Worm (Caenorhabditis elegans): ENCODE measurements around the gene M163.1.
A peak's percentile ranks its signal among the peaks of the same experiment; 100 is the strongest.

The M163.1 gene

DNA sequence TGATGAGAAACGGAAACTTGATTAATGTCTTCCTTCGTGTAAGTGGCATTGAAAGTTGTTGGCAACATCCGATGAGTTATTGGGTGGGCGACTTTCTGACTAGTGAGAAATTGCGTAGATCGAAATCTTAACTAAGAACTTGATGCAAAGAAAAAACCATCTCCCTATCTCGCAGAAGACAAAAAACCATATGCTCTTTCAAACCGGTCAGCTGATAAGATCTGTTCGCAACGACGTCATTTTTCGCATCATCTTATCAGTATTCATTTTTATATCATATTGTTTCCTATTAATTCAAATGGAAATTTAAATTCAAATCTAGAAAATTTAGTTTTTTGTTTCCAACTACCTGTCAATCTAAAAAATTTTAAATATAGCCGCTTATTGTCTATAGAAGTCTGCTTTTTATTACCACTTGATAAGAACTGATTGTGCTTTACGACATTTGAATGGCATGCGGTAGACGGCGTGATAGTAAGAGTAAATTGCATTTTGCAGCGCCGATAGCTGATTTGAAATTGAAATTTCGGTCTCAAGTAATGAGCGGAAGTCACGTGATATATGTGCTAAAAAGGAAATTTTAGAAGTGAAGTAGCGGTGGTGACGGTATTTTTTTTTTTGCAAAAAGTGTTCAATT lies 3.1 kb downstream of the M163.1 start (continued):
- TF ChIP-seq ama-1 (optimal IDR thresholded peaks at IDR 0.05), result no peak
- no peak for TF ChIP-seq ama-1 (GFP tag; optimal IDR thresholded peaks at IDR 0.05)
- no peak for TF ChIP-seq egrh-3 (GFP tag; IDR thresholded peaks at IDR 0.05)
- no peak for TF ChIP-seq xnd-1 (tag; optimal IDR thresholded peaks at IDR 0.05)
- TF ChIP-seq snpc-1.3 (tag; optimal IDR thresholded peaks at IDR 0.05; ENCODE audit: insufficient read depth), result no peak
- TF ChIP-seq ceh-79 (tag; optimal IDR thresholded peaks at IDR 0.05), result no peak
- TF ChIP-seq chd-7 (tag; optimal IDR thresholded peaks at IDR 0.05), result peak; percentile 69
- TF ChIP-seq aptf-2 (GFP tag; conservative IDR thresholded peaks at IDR 0.05), result no peak
- no peak for TF ChIP-seq nhr-27 (tag; optimal IDR thresholded peaks at IDR 0.05)
- no peak for TF ChIP-seq B0035.1 (tag; optimal IDR thresholded peaks at IDR 0.05)
- no peak for TF ChIP-seq akir-1 (GFP tag; optimal IDR thresholded peaks at IDR 0.05)
- TF ChIP-seq dpff-1 (tag; optimal IDR thresholded peaks at IDR 0.05), result no peak
- TF ChIP-seq tlf-1 (GFP tag; optimal IDR thresholded peaks at IDR 0.05), result peak; percentile 72
- TF ChIP-seq Y53F4B.3 (GFP tag; IDR thresholded peaks at IDR 0.05), result no peak

DNA sequence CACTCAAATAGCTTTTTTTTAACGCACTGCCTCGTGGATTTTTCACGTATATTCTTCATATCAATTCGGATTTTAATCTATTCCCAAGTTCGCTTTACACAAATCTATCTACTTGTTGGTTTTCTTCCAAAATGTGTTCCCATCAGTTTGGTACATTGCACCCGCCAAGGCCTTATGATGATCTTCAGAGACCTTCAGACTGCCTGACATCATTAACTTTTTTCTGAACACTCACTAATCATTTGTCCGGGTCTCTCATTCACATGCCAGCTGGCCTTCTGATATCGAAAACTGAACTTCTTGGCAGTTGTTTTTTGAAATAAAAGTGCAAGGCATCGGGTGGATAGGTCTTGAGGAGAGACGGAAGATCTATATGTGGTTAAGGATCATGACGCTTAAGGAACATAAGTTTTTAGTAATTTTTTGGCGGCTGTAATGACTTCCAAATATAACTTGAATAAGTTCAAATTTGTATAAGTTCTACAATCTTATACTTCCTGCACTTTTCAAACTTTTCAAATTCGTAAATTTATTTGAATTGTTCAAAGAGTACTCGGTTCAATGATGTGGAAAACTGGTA lies 3.7 kb downstream of the M163.1 start:
- TF ChIP-seq unc-62 (GFP tag; optimal IDR thresholded peaks at IDR 0.05) (peak; percentile 17), snpc-3.4 (tag; optimal IDR thresholded peaks at IDR 0.05) (no peak), gei-17 (GFP tag; optimal IDR thresholded peaks at IDR 0.05) (no peak), C17E4.6 (GFP tag; IDR thresholded peaks at IDR 0.05) (no peak)

DNA sequence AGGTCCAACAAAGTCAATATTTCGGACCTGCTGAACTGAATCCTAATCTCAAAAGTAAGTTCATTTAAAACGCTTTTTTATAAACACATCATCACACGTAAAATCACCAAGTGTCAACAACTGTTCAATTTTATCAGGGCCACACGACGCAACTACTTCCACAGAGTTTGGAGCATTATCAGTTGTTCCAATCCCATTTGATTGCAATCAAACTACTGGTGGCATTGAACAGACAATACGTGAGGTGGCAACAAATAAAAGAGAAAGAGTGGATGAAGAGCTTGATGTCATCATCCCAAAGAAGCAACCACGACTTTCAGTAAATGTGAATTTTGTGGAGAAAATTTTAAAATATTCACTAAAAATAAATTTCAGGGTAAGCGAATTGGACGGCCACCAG lies 7.1 kb downstream of the M163.1 start:
- TF ChIP-seq pbrm-1 (GFP tag; IDR thresholded peaks at IDR 0.05) (no peak), nhr-80 (tag; optimal IDR thresholded peaks at IDR 0.05) (peak; percentile 3)

DNA sequence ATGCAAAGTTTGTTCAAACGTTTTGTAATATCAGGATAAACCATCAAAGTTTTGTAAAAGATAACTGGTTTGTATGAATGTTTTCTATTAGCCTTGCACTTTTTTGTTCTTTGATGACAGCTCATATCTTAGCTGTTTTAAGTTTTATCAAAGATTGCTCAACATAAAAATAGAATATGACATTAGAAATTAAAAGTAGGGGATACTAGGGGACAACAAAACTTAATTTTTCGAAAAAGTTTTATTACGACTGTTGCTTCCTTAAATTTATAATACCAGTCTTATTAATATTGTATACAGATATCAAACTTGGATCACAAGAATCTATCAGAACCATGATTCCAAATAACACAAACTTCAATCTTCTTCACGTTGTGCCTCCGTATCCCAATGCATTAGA lies 7.8 kb downstream of the M163.1 start, which contains the start of gene ztf-14:
Gene ztf-14 (plus strand): TSS at position 301 of the 400 bp plus-strand sequence.
- TF ChIP-seq rcor-1 (GFP tag; IDR thresholded peaks at IDR 0.05) (no peak), ztf-26 (tag; optimal IDR thresholded peaks at IDR 0.05) (no peak), Y67H2A.10 (GFP tag; conservative IDR thresholded peaks at IDR 0.05) (no peak)

DNA sequence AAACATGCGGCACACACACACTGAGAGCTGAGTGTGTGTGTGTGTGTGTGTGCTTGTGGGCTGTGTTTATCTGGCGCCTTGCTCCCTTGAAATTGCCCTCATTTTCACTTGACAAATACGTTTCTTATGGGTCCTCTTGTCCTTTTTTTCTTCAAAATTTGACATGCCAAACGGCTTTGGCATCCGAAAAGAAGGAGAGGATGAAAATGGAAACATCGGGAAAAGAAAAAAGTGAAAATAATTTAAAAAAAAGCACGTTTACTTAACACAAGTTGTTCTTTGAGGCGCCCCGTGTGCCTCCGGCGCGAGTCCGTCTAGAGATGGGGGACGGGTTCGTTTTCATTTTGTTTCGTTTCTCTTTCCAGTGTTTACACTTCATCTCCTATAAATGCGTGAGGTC lies 8.5 kb downstream of the M163.1 start:
- no peak for TF ChIP-seq B0261.1 (tag; optimal IDR thresholded peaks at IDR 0.05)
- 0 out of 2 replicates have a peak, but pooled peaks have one; percentile 6 for TF ChIP-seq egl-18 (GFP tag; IDR thresholded peaks at IDR 0.05)

DNA sequence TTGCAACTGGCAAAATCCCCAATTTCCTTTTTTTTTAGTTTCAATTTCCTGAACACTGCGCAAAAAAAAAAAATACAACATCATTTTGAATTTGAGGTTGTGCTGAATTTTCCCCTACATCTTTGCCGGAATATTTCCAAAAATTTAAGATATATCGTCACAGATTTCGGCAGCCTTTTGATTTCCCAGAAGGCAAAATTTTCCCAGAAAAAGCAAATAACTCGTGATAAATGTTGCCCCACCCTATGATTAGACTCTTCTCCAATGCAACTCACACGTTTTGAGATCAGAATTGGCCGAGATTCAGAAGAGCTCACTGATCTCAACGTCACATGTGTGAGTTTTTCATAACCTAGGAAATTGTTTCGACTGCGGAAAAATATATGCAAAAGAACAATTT lies 11.2 kb downstream of the M163.1 start:
- no peak for TF ChIP-seq egl-18 (GFP tag; IDR thresholded peaks at IDR 0.05)
- TF ChIP-seq gei-17 (GFP tag; optimal IDR thresholded peaks at IDR 0.05), result no peak
- TF ChIP-seq ceh-79 (tag; optimal IDR thresholded peaks at IDR 0.05), result no peak
- no peak for TF ChIP-seq mel-28 (tag; optimal IDR thresholded peaks at IDR 0.05; ENCODE audit: borderline replicate concordance)
- TF ChIP-seq fkh-3 (tag; optimal IDR thresholded peaks at IDR 0.05), result no peak
- no peak for TF ChIP-seq K11D2.4 (GFP tag; IDR thresholded peaks at IDR 0.05)
- TF ChIP-seq ceh-91 (GFP tag; IDR thresholded peaks at IDR 0.05), result no peak
- no peak for TF ChIP-seq K12H6.12 (tag; optimal IDR thresholded peaks at IDR 0.05)
- no peak for TF ChIP-seq sptf-2 (GFP tag; optimal IDR thresholded peaks at IDR 0.05)
- TF ChIP-seq bed-1 (GFP tag; IDR thresholded peaks at IDR 0.05), result no peak
- no peak for TF ChIP-seq cebp-1 (GFP tag; IDR thresholded peaks at IDR 0.05)
- no peak for TF ChIP-seq cebp-1 (tag; optimal IDR thresholded peaks at IDR 0.05)
- no peak for TF ChIP-seq F33H1.4 (GFP tag; IDR thresholded peaks at IDR 0.05)
- no peak for TF ChIP-seq dpff-1 (tag; optimal IDR thresholded peaks at IDR 0.05)
- TF ChIP-seq C17E4.6 (GFP tag; IDR thresholded peaks at IDR 0.05), result no peak
- no peak for TF ChIP-seq lin-54 (GFP tag; optimal IDR thresholded peaks at IDR 0.05)

All from whole organism, young adult.